Worm (Caenorhabditis elegans) whole organism, L3 larva: ENCODE measurements around the gene R01B10.2.

Experiments used
- elt-3 ChIP-seq, 3 experiments: fragments of 150-350 bp in 1 of 3; sonication (generic microtip) in 2 of 3; optimal IDR thresholded peaks; 2 replicates in 2 of 3; 4 replicates in 1 of 3; lab custom pipeline; 2014 to 2017; ENCODE audit warnings: missing biosample characterization in 3 of 3, missing genetic modification characterization in 3 of 3
- eor-1 ChIP-seq, 2 experiments: fragments of 150-350 bp; optimal IDR thresholded peaks; 2 replicates each; lab custom pipeline; 2014 to 2018; ENCODE audit warnings: missing biosample characterization in 2 of 2, missing genetic modification characterization in 2 of 2
- fkh-10 ChIP-seq: sonication (generic microtip); optimal IDR thresholded peaks from 2 replicates; lab custom pipeline; 2017; ENCODE audit warnings: missing biosample characterization, missing genetic modification reagents, missing genetic modification characterization
- snpc-4 ChIP-seq: fragments of 150-350 bp; optimal IDR thresholded peaks from 2 replicates; lab custom pipeline; 2014; ENCODE audit warnings: missing biosample characterization, missing genetic modification characterization
- unc-39 ChIP-seq: sonication (generic microtip); optimal IDR thresholded peaks from 4 replicates; lab custom pipeline; 2017; ENCODE audit warnings: missing biosample characterization, missing genetic modification characterization

DNA sequence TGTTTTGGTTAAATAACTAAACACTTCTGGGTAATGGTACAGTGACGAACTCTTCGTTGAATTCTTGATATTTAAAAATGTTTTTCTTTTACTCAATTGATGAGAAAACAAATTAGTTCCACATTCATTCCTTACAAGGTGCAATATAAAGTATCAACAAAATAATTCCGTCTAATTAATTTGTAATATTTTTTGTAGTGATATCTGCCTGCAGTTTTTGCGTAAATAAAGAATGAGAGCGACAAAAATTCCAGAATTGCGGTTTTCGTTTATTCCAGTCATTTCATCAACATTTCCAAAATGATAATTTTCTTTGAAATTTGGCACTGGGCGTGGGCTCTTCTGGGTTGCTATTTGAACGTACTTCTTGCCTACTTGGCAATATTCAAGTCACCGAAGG is 14.0 kb upstream of the R01B10.2 start, which contains the start of gene srd-20:
- TF ChIP-seq eor-1 (tag; optimal IDR thresholded peaks at IDR 0.05; lab: Kevin White, UChicago): no peak
- no peak for TF ChIP-seq snpc-4 (tag; lab: Kevin White, UChicago)
- TF ChIP-seq fkh-10 (GFP tag; lab: Kevin White, UChicago): no peak
- TF ChIP-seq elt-3 (tag; optimal IDR thresholded peaks at IDR 0.05; lab: Kevin White, UChicago): no peak
- TF ChIP-seq unc-39 (tag; lab: Kevin White, UChicago): no peak
